3 worm cellular contexts compared by ENCODE assay signal in the genomic region with DNA sequence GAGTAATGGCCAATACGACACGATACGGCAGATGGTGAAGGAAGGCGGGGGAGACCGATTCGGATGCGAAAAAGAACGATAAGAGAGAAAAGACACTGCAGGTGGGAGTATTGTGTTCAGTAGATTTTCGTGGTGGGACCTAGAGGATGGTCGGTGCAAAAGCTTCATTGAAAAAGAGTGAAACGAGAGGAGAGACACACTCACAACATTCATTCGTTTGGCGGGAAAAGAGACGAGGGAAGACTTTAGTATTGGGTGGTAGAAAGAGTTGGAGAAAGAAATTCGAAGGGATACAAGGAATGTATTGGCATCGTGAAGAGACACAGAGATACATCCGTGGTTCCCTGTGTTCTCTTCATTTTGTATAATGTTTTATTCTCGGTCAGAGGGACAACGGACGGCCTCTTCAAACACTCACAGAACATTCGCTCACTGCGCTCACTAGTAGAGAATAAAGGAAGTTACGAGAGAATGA.
TF ChIP-seq lines count a peak whose summit lies in the region.

No protein-coding gene starts in this region.

TF ChIP-seq in whole organism, L1 larva, 84 proteins besides CTCF, POLR2A, EP300 and RAD21 (continued from another document and continues in another):
- TF ChIP-seq zag-1 (tag; optimal IDR thresholded peaks at IDR 0.05; lab: Kevin White, UChicago) (peak; percentile 3), tbx-2 (tag; optimal IDR thresholded peaks at IDR 0.05; lab: Kevin White, UChicago) (peak; percentile 74), pag-3 (tag; optimal IDR thresholded peaks at IDR 0.05; lab: Kevin White, UChicago; ENCODE audit: borderline replicate concordance, insufficient read depth) (no peak), unc-86 (tag; optimal IDR thresholded peaks at IDR 0.05; lab: Kevin White, UChicago) (peak; percentile 69), swsn-7 (tag; optimal IDR thresholded peaks at IDR 0.05; lab: Kevin White, UChicago) (peak; percentile 73), ceh-82 (tag; optimal IDR thresholded peaks at IDR 0.05; lab: Kevin White, UChicago) (peak; percentile 15 to 61 (median 54)), vab-15 (tag; optimal IDR thresholded peaks at IDR 0.05; lab: Kevin White, UChicago) (no peak), blmp-1 (tag; optimal IDR thresholded peaks at IDR 0.05; lab: Kevin White, UChicago) (peak; percentile 74), nhr-85 (tag; lab: Kevin White, UChicago) (peak; percentile 84), fkh-4 (tag; optimal IDR thresholded peaks at IDR 0.05; lab: Kevin White, UChicago; ENCODE audit: borderline replicate concordance) (no peak), ets-5 (GFP tag; IDR thresholded peaks at IDR 0.05; lab: Robert Waterston, UW) (no peak), ztf-11 (tag; optimal IDR thresholded peaks at IDR 0.05; lab: Kevin White, UChicago) (peak in 1 of 2 experiments; percentile 56), C04F5.9 (tag; optimal IDR thresholded peaks at IDR 0.05; lab: Kevin White, UChicago) (peak; percentile 39), isw-1 (GFP tag; IDR thresholded peaks at IDR 0.05; lab: Robert Waterston, UW) (peak; percentile 17; the same call in 1 of the 2 replicates), lin-13 (GFP tag; optimal IDR thresholded peaks at IDR 0.05; lab: Kevin White, UChicago) (peak; percentile 56), pax-3 (tag; optimal IDR thresholded peaks at IDR 0.05; lab: Kevin White, UChicago) (no peak), xbp-1 (tag; optimal IDR thresholded peaks at IDR 0.05; lab: Kevin White, UChicago) (peak; percentile 57), ceh-63 (GFP tag; optimal IDR thresholded peaks at IDR 0.05; lab: Kevin White, UChicago) (no peak), unc-98 (GFP tag; IDR thresholded peaks at IDR 0.05; lab: Robert Waterston, UW) (no peak), lin-15B (tag; optimal IDR thresholded peaks at IDR 0.05; lab: Kevin White, UChicago) (peak; percentile 46), lin-14 (GFP tag; optimal IDR thresholded peaks at IDR 0.05; lab: Kevin White, UChicago) (peak; percentile 95), nhr-47 (tag; optimal IDR thresholded peaks at IDR 0.05; lab: Kevin White, UChicago) (peak; percentile 69), ceh-88 (GFP tag; IDR thresholded peaks at IDR 0.05; lab: Robert Waterston, UW) (no peak), sptf-1 (tag; optimal IDR thresholded peaks at IDR 0.05; lab: Kevin White, UChicago) (no peak), C16A3.4 (tag; optimal IDR thresholded peaks at IDR 0.05; lab: Kevin White, UChicago) (peak; percentile 69), C34B4.2 (tag; optimal IDR thresholded peaks at IDR 0.05; lab: Kevin White, UChicago) (no peak), lin-35 (GFP tag; optimal IDR thresholded peaks at IDR 0.05; lab: Kevin White, UChicago) (peak; percentile 61 to 80), nhr-12 (tag; optimal IDR thresholded peaks at IDR 0.05; lab: Kevin White, UChicago) (no peak), elt-3 (tag; optimal IDR thresholded peaks at IDR 0.05; lab: Kevin White, UChicago) (peak in 2 of 6 experiments; percentile 5 to 24), snu-23 (GFP tag; optimal IDR thresholded peaks at IDR 0.05; lab: Kevin White, UChicago) (peak; percentile 91), fkh-10 (GFP tag; optimal IDR thresholded peaks at IDR 0.05; lab: Kevin White, UChicago) (peak; percentile 68), egl-27 (tag; optimal IDR thresholded peaks at IDR 0.05; lab: Kevin White, UChicago) (peak in 1 of 2 experiments; percentile 4), mef-2 (tag; optimal IDR thresholded peaks at IDR 0.05; lab: Kevin White, UChicago) (peak; percentile 29), dsc-1 (tag; optimal IDR thresholded peaks at IDR 0.05; lab: Kevin White, UChicago) (peak; percentile 58), ztf-4 (tag; optimal IDR thresholded peaks at IDR 0.05; lab: Kevin White, UChicago) (peak; percentile 69), fos-1 (tag; optimal IDR thresholded peaks at IDR 0.05; lab: Kevin White, UChicago) (peak; percentile 14), snpc-4 (tag; optimal IDR thresholded peaks at IDR 0.05; lab: Kevin White, UChicago) (peak; percentile 26), nhr-77 (tag; optimal IDR thresholded peaks at IDR 0.05; lab: Kevin White, UChicago) (peak; percentile 75), irx-1 (tag; optimal IDR thresholded peaks at IDR 0.05; lab: Kevin White, UChicago) (peak; percentile 53), unc-62 (GFP tag; optimal IDR thresholded peaks at IDR 0.05; lab: Kevin White, UChicago) (no peak), nhr-20 (tag; optimal IDR thresholded peaks at IDR 0.05; lab: Kevin White, UChicago) (peak; percentile 88)

TF ChIP-seq in whole organism, L3 larva, 47 proteins besides CTCF, POLR2A, EP300 and RAD21 (continued from another document):
- no peak for TF ChIP-seq nhr-67 (tag; optimal IDR thresholded peaks at IDR 0.05; lab: Kevin White, UChicago)
- TF ChIP-seq elt-2 (tag; optimal IDR thresholded peaks at IDR 0.05; lab: Kevin White, UChicago) = peak; percentile 49
- TF ChIP-seq ceh-28 (tag; optimal IDR thresholded peaks at IDR 0.05; lab: Kevin White, UChicago) = peak; percentile 58
- TF ChIP-seq ceh-9 (tag; optimal IDR thresholded peaks at IDR 0.05; lab: Kevin White, UChicago) = no peak
- peak; percentile 50 for TF ChIP-seq pqm-1 (tag; optimal IDR thresholded peaks at IDR 0.05; lab: Kevin White, UChicago)
- TF ChIP-seq nhr-237 (tag; optimal IDR thresholded peaks at IDR 0.05; lab: Kevin White, UChicago) = no peak
- TF ChIP-seq mml-1 (tag; optimal IDR thresholded peaks at IDR 0.05; lab: Kevin White, UChicago) = no peak
- no peak for TF ChIP-seq ceh-82 (tag; optimal IDR thresholded peaks at IDR 0.05; lab: Kevin White, UChicago)
- TF ChIP-seq lsy-12 (tag; optimal IDR thresholded peaks at IDR 0.05; lab: Kevin White, UChicago) = peak; percentile 49
- peak; percentile 15 for TF ChIP-seq elt-1 (tag; optimal IDR thresholded peaks at IDR 0.05; lab: Kevin White, UChicago)
- TF ChIP-seq egl-5 (tag; optimal IDR thresholded peaks at IDR 0.05; lab: Kevin White, UChicago) = peak; percentile 47
- TF ChIP-seq nhr-28 (tag; optimal IDR thresholded peaks at IDR 0.05; lab: Kevin White, UChicago) = no peak
- peak; percentile 95 for TF ChIP-seq hmg-11 (tag; optimal IDR thresholded peaks at IDR 0.05; lab: Kevin White, UChicago)
- TF ChIP-seq nhr-23 (tag; optimal IDR thresholded peaks at IDR 0.05; lab: Kevin White, UChicago) = peak; percentile 46
- TF ChIP-seq ztf-4 (tag; optimal IDR thresholded peaks at IDR 0.05; lab: Kevin White, UChicago) = no peak
- peak; percentile 32 for TF ChIP-seq R02D3.7 (tag; optimal IDR thresholded peaks at IDR 0.05; lab: Kevin White, UChicago)
- no peak for TF ChIP-seq ceh-16 (tag; optimal IDR thresholded peaks at IDR 0.05; lab: Kevin White, UChicago)
- TF ChIP-seq nfya-1 (tag; optimal IDR thresholded peaks at IDR 0.05; lab: Kevin White, UChicago; ENCODE audit: insufficient read depth) = peak; percentile 87

TF ChIP-seq in whole organism, young adult, 124 proteins besides CTCF, POLR2A, EP300 and RAD21 (continued from another document):
- TF ChIP-seq nhr-27 (tag; optimal IDR thresholded peaks at IDR 0.05; lab: Kevin White, UChicago) (no peak), lin-40 (tag; optimal IDR thresholded peaks at IDR 0.05; lab: Kevin White, UChicago) (peak; percentile 57), egl-44 (GFP tag; IDR thresholded peaks at IDR 0.05; lab: Robert Waterston, UW) (0 out of 2 replicates have a peak, but pooled peaks have one; percentile 25), egrh-3 (GFP tag; IDR thresholded peaks at IDR 0.05; lab: Robert Waterston, UW) (0 out of 2 replicates have a peak, but pooled peaks have one; percentile 16), ama-1 (optimal IDR thresholded peaks at IDR 0.05; lab: Kevin White, UChicago) (peak; percentile 32), ama-1 (GFP tag; optimal IDR thresholded peaks at IDR 0.05; lab: Kevin White, UChicago) (no peak), nfyb-1 (GFP tag; IDR thresholded peaks at IDR 0.05; lab: Robert Waterston, UW) (0 out of 2 replicates have a peak, but pooled peaks have one; percentile 54), ceh-91 (GFP tag; IDR thresholded peaks at IDR 0.05; lab: Robert Waterston, UW) (no peak), snpc-1.3 (tag; optimal IDR thresholded peaks at IDR 0.05; lab: Kevin White, UChicago; ENCODE audit: insufficient read depth) (peak; percentile 12), ztf-28 (GFP tag; IDR thresholded peaks at IDR 0.05; lab: Robert Waterston, UW) (no peak), unc-62 (GFP tag; optimal IDR thresholded peaks at IDR 0.05; lab: Kevin White, UChicago) (no peak), ztf-26 (tag; optimal IDR thresholded peaks at IDR 0.05; lab: Kevin White, UChicago) (peak; percentile 44), ceh-27 (GFP tag; optimal IDR thresholded peaks at IDR 0.05; lab: Kevin White, UChicago) (peak; percentile 65), lin-35 (GFP tag; optimal IDR thresholded peaks at IDR 0.05; lab: Kevin White, UChicago) (peak in 1 of 3 experiments; percentile 50), snpc-3.4 (tag; optimal IDR thresholded peaks at IDR 0.05; lab: Kevin White, UChicago) (peak; percentile 26), F55B11.4 (tag; optimal IDR thresholded peaks at IDR 0.05; lab: Kevin White, UChicago; ENCODE audit: borderline replicate concordance, insufficient read depth) (no peak)
